ENCODE assay signal across 3 worm cellular contexts in the genomic region with DNA sequence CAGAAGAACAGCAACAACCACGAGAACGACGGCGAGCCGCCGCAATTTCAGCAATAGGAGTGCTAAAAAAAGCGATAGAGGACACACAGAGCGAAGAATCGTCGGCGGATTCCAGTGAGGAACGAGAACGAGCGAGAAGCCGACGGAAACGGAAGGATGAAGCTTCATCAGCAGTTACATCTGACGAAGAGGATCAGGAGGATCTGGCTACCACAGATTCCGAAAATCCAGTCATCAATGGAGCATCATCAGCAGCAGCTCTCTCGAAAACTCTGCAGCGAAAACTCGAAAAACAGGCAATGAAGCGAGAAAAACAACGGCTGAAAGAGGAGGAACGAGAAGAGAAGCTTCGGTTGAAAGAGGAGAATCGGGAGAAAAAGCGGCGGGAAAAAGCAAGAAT.
TF ChIP-seq lines count a peak whose summit lies in the region.

No protein-coding gene starts in this region.

TF ChIP-seq in whole organism, L4 larva, 104 proteins besides CTCF, POLR2A, EP300 and RAD21:
- TF ChIP-seq mxl-3 (GFP tag; optimal IDR thresholded peaks at IDR 0.05; lab: Kevin White, UChicago) (no peak), Y75B8A.6 (GFP tag; IDR thresholded peaks at IDR 0.05; lab: Robert Waterston, UW) (no peak), F10B5.3 (tag; optimal IDR thresholded peaks at IDR 0.05; lab: Kevin White, UChicago) (no peak), lsy-2 (tag; optimal IDR thresholded peaks at IDR 0.05; lab: Kevin White, UChicago) (no peak), set-16 (GFP tag; IDR thresholded peaks at IDR 0.05; lab: Robert Waterston, UW) (peak; percentile 19; the same call in 1 of the 2 replicates), Y48G9A.11 (GFP tag; IDR thresholded peaks at IDR 0.05; lab: Robert Waterston, UW) (no peak), mdt-29 (GFP tag; IDR thresholded peaks at IDR 0.05; lab: Robert Waterston, UW) (no peak), zfp-3 (GFP tag; conservative IDR thresholded peaks at IDR 0.05; lab: Robert Waterston, UW) (no peak)

TF ChIP-seq in whole organism, late embryonic, 69 proteins besides CTCF, POLR2A, EP300 and RAD21:
- TF ChIP-seq elt-4 (tag; optimal IDR thresholded peaks at IDR 0.05; lab: Kevin White, UChicago): peak; percentile 76
- TF ChIP-seq mec-3 (tag; optimal IDR thresholded peaks at IDR 0.05; lab: Kevin White, UChicago; ENCODE audit: borderline replicate concordance): peak; percentile 66
- TF ChIP-seq hlh-13 (GFP tag; optimal IDR thresholded peaks at IDR 0.05; lab: Kevin White, UChicago): no peak
- no peak for TF ChIP-seq ceh-19 (GFP tag; optimal IDR thresholded peaks at IDR 0.05; lab: Kevin White, UChicago)

TF ChIP-seq in whole organism, mixed stage, embryonic, 35 proteins besides CTCF, POLR2A, EP300 and RAD21:
- no peak for TF ChIP-seq bed-3 (GFP tag; optimal IDR thresholded peaks at IDR 0.05; lab: Kevin White, UChicago)
- no peak for TF ChIP-seq blmp-1 (tag; optimal IDR thresholded peaks at IDR 0.05; lab: Kevin White, UChicago)
- no peak for TF ChIP-seq lsy-2 (tag; optimal IDR thresholded peaks at IDR 0.05; lab: Kevin White, UChicago)
- TF ChIP-seq flh-1 (GFP tag; optimal IDR thresholded peaks at IDR 0.05; lab: Kevin White, UChicago): no peak
- peak; percentile 38 for TF ChIP-seq ceh-83 (GFP tag; optimal IDR thresholded peaks at IDR 0.05; lab: Kevin White, UChicago)
